Worm (Caenorhabditis elegans) whole organism, L1 larva: Measurements from ENCODE around the gene F08H9.4.

ENCODE experiments used
- nhr-11 ChIP-seq: fragments of 150-350 bp; optimal IDR thresholded peaks from 2 replicates; lab custom pipeline; 2014; ENCODE audit warnings: missing biosample characterization, missing genetic modification characterization
- pqm-1 ChIP-seq: sonication (generic microtip); optimal IDR thresholded peaks from 3 replicates; lab custom pipeline; 2017; ENCODE audit warnings: missing biosample characterization, missing genetic modification characterization

ce11 chrV:14456626-14457025 is 7.6 kb downstream of the F08H9.4 start, which contains the start of gene bmk-1:
- TF ChIP-seq pqm-1 (no peak), nhr-11 (no peak)
